Worm (Caenorhabditis elegans) whole organism, young adult: ENCODE data around the gene Y38H6C.24.

Experiments used
- Y53G8AR.9 ChIP-seq: fragments of 200-800 bp; sonication (Bioruptor generic); conservative IDR thresholded peaks from 2 replicates; pipeline ENCODE4 v1.3.6; 2022; ENCODE audit warnings: missing genetic modification reagents, missing genetic modification characterization, missing compliant biosample characterization
- ZK185.1 ChIP-seq: sonication (generic microtip); optimal IDR thresholded peaks from 2 replicates; lab custom pipeline; 2016; ENCODE audit warnings: mild to moderate bottlenecking, missing genetic modification characterization, missing compliant biosample characterization; ENCODE audit not compliant: poor library complexity, severe bottlenecking
- ama-1 ChIP-seq, 3 experiments: fragments of 150-350 bp in 1 of 3; sonication (generic microtip) in 2 of 3; optimal IDR thresholded peaks; 2 replicates each; lab custom pipeline; 2014 to 2018; ENCODE audit warnings: missing biosample characterization in 2 of 3, missing genetic modification characterization in 2 of 3, missing genetic modification reagents in 2 of 3
- attf-3 ChIP-seq: fragments of 200-800 bp; sonication (Bioruptor generic); conservative IDR thresholded peaks from 2 replicates; pipeline ENCODE4 v1.3.6; 2022; ENCODE audit warnings: missing genetic modification reagents, missing genetic modification characterization, missing compliant biosample characterization
- ekl-4 ChIP-seq: fragments of 200-800 bp; sonication (Bioruptor generic); IDR thresholded peaks from 2 replicates; pipeline ENCODE4 v1.3.6; 2022; ENCODE audit warnings: missing genetic modification reagents, missing genetic modification characterization, missing compliant biosample characterization
- hmg-20 ChIP-seq: fragments of 200-800 bp; sonication (Bioruptor generic); IDR thresholded peaks from 2 replicates; pipeline ENCODE4 v1.3.6; 2022; ENCODE audit warnings: missing genetic modification reagents, missing genetic modification characterization, missing compliant biosample characterization
- pha-4 ChIP-seq: fragments of 150-350 bp; sonication (generic microtip); optimal IDR thresholded peaks from 2 replicates; lab custom pipeline; 2014; ENCODE audit warnings: missing biosample characterization, missing genetic modification reagents, missing genetic modification characterization
- rec-8 ChIP-seq, 2 experiments: sonication (generic microtip); optimal IDR thresholded peaks; 2 replicates each; lab custom pipeline; 2016; ENCODE audit warnings: mild to moderate bottlenecking in 2 of 2, missing genetic modification characterization in 2 of 2, missing genetic modification reagents in 2 of 2, missing genotype in 2 of 2, missing biosample characterization in 1 of 2, missing compliant biosample characterization in 1 of 2, moderate library complexity in 1 of 2
- zfh-2 ChIP-seq: fragments of 200-800 bp; sonication (Bioruptor generic); conservative IDR thresholded peaks from 2 replicates; pipeline ENCODE4 v1.3.6; 2022; ENCODE audit warnings: missing genetic modification reagents, missing genetic modification characterization, missing compliant biosample characterization
- zim-3 ChIP-seq: sonication (generic microtip); optimal IDR thresholded peaks from 2 replicates; lab custom pipeline; 2017; ENCODE audit warnings: mild to moderate bottlenecking, missing genetic modification characterization, moderate library complexity, missing compliant biosample characterization
- ztf-26 ChIP-seq: sonication (generic microtip); optimal IDR thresholded peaks from 2 replicates; lab custom pipeline; 2017; ENCODE audit warnings: missing genetic modification characterization, missing compliant biosample characterization

DNA sequence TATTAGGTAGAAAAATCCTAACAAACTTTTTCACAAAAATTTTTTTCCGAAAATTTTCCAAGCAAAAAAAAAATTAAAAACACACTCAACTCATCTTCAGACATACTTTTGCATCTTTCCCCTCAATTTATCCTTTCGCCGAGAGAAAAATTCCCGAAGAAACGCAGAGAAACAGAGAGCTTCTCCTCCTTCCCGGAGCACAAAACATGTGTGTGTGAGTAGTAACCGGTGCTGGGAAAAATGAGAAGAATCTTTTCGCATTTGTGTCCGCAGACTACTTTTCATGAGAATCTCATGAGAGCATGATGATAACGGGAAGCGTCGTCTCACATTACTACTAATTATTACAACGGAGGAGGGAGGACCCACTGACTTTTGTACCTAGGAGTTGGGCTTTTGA lies 39.7 kb upstream of the Y38H6C.24 start:
- TF ChIP-seq zim-3 (tag; lab: Kevin White, UChicago) (no peak), pha-4 (tag; lab: Kevin White, UChicago) (no peak), zfh-2 (GFP tag; lab: Robert Waterston, UW) (no peak), rec-8 (tag; optimal IDR thresholded peaks at IDR 0.05; lab: Kevin White, UChicago) (no peak), ztf-26 (tag; lab: Kevin White, UChicago) (no peak), hmg-20 (GFP tag; lab: Robert Waterston, UW) (no peak), Y53G8AR.9 (no peak), ama-1 (optimal IDR thresholded peaks at IDR 0.05; lab: Kevin White, UChicago) (no peak), ama-1 (GFP tag; optimal IDR thresholded peaks at IDR 0.05; lab: Kevin White, UChicago) (no peak), ZK185.1 (tag; lab: Kevin White, UChicago) (no peak), ekl-4 (GFP tag; lab: Robert Waterston, UW) (no peak), attf-3 (GFP tag; lab: Robert Waterston, UW) (no peak)
